Fruit fly (Drosophila melanogaster) whole organism, pupa: ENCODE data around the gene gro.

Experiments
- CG10348 ChIP-seq: fragments of 200-800 bp; sonication (Bioruptor generic); IDR thresholded peaks from 2 replicates; pipeline ENCODE4 v1.3.6; 2022; ENCODE audit warnings: missing biosample characterization, missing genetic modification characterization
- CG13204 ChIP-seq: fragments of 200-800 bp; sonication (Bioruptor generic); optimal IDR thresholded peaks from 2 replicates; lab custom pipeline; 2018; ENCODE audit warnings: missing biosample characterization, mild to moderate bottlenecking, missing genetic modification characterization, moderate library complexity
- CG14655 ChIP-seq: fragments of 200-800 bp; sonication (Bioruptor generic); optimal IDR thresholded peaks from 3 replicates; lab custom pipeline; 2017; ENCODE audit warnings: mild to moderate bottlenecking, missing biosample characterization, missing genetic modification reagents, missing genetic modification characterization
- CG15710 ChIP-seq: fragments of 200-800 bp; sonication (Bioruptor generic); optimal IDR thresholded peaks from 2 replicates; lab custom pipeline; 2018; ENCODE audit warnings: missing biosample characterization, mild to moderate bottlenecking, missing genetic modification characterization, moderate library complexity
- CG17806 ChIP-seq: fragments of 200-800 bp; sonication (Bioruptor generic); optimal IDR thresholded peaks from 2 replicates; lab custom pipeline; 2018; ENCODE audit warnings: missing biosample characterization, mild to moderate bottlenecking, missing genetic modification characterization, moderate library complexity
- CG8159 ChIP-seq: fragments of 200-800 bp; sonication (Bioruptor generic); optimal IDR thresholded peaks from 3 replicates; lab custom pipeline; 2018; ENCODE audit warnings: missing biosample characterization, mild to moderate bottlenecking, missing genetic modification characterization, moderate library complexity
- D1 ChIP-seq: fragments of 200-800 bp; sonication (Bioruptor generic); optimal IDR thresholded peaks from 2 replicates; lab custom pipeline; 2018; ENCODE audit warnings: missing biosample characterization, mild to moderate bottlenecking, missing genetic modification characterization, moderate library complexity
- EcR ChIP-seq: fragments of 200-800 bp; sonication (Bioruptor generic); optimal IDR thresholded peaks from 3 replicates; lab custom pipeline; 2019; ENCODE audit warnings: missing biosample characterization, missing genetic modification characterization, mild to moderate bottlenecking, moderate library complexity, missing genetic modification reagents
- Snoo ChIP-seq: fragments of 200-800 bp; sonication (Bioruptor generic); optimal IDR thresholded peaks from 3 replicates; lab custom pipeline; 2017; ENCODE audit warnings: missing biosample characterization, mild to moderate bottlenecking, missing genetic modification characterization, inconsistent platforms
- rn ChIP-seq: fragments of 200-800 bp; sonication (Bioruptor generic); IDR thresholded peaks from 2 replicates; pipeline ENCODE4 v1.3.6; 2022; ENCODE audit warnings: missing biosample characterization, missing genetic modification characterization

DNA sequence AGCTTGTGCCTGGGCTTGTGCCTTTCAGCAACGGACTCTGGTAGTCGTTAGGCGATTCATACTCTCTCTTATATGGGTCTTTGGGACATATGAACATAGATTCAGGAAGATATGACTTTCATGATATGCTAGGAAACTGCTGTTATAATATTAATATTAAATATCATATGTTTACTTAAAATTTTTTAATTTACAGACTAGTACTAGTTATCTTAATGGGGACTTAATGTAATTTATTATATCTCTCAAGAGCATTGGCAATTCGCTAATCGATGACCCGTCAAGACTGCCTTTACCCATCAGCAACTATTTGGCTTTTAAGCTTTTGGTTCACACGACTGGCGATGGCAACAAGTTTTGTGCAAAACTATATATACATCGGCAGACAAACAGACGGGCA, 22.3 kb upstream of the gro start:
- TF ChIP-seq Snoo: no peak
- no peak for TF ChIP-seq CG13204 (GFP tag; lab: Kevin White, UChicago)
- TF ChIP-seq rn (GFP tag; lab: Robert Waterston, UW): peak; percentile 46; the same call in 1 of the 2 replicates
- peak; percentile 56; the same call in 1 of the 2 replicates for TF ChIP-seq CG10348
- TF ChIP-seq D1: no peak
- peak; percentile 59 for TF ChIP-seq CG17806
- TF ChIP-seq CG14655 (GFP tag; lab: Kevin White, UChicago): peak; percentile 84
- TF ChIP-seq CG15710: peak; percentile 10
- peak; percentile 28 for TF ChIP-seq CG8159 (tag; lab: Kevin White, UChicago)
- no peak for TF ChIP-seq EcR (GFP tag; lab: Kevin White, UChicago)
